Fruit fly (Drosophila melanogaster) whole organism, prepupa: ENCODE results near the gene shams.

Source experiments
- Blimp-1 ChIP-seq: fragments of 200-800 bp; sonication (Bioruptor generic); optimal IDR thresholded peaks from 3 replicates; lab custom pipeline; 2017; ENCODE audit warnings: missing biosample characterization, missing genetic modification characterization, mild to moderate bottlenecking, moderate library complexity, missing genetic modification reagents
- CG10669 ChIP-seq: fragments of 200-800 bp; sonication (Bioruptor generic); optimal IDR thresholded peaks from 3 replicates; lab custom pipeline; 2018; ENCODE audit warnings: missing biosample characterization, mild to moderate bottlenecking, missing genetic modification characterization, moderate library complexity
- CG11294 ChIP-seq: fragments of 200-800 bp; sonication (Bioruptor generic); IDR thresholded peaks from 2 replicates; pipeline ENCODE4 v1.3.6; 2022; ENCODE audit warnings: missing biosample characterization, missing genetic modification characterization
- CG11762 ChIP-seq: fragments of 200-800 bp; sonication (Bioruptor generic); optimal IDR thresholded peaks from 3 replicates; lab custom pipeline; 2016; ENCODE audit warnings: missing biosample characterization, missing genetic modification characterization; ENCODE audit not compliant: insufficient read depth
- CG15336 ChIP-seq: fragments of 200-800 bp; sonication (Bioruptor generic); IDR thresholded peaks from 2 replicates; pipeline ENCODE4 v1.3.6; 2022; ENCODE audit warnings: missing biosample characterization, missing genetic modification characterization
- CG1621 ChIP-seq: fragments of 200-800 bp; sonication (Bioruptor generic); optimal IDR thresholded peaks from 3 replicates; lab custom pipeline; 2018; ENCODE audit warnings: missing biosample characterization, mild to moderate bottlenecking, missing genetic modification characterization
- CG16779 ChIP-seq: fragments of 200-800 bp; sonication (Bioruptor generic); optimal IDR thresholded peaks from 3 replicates; lab custom pipeline; 2017; ENCODE audit warnings: missing biosample characterization, mild to moderate bottlenecking, missing genetic modification characterization
- CG3032 ChIP-seq: fragments of 200-800 bp; optimal IDR thresholded peaks from 2 replicates; lab custom pipeline; 2019; ENCODE audit warnings: missing biosample characterization, mild to moderate bottlenecking, missing genetic modification characterization, moderate library complexity
- CG31627 ChIP-seq: fragments of 200-800 bp; sonication (Bioruptor generic); optimal IDR thresholded peaks from 3 replicates; lab custom pipeline; 2016; ENCODE audit warnings: missing biosample characterization, missing genetic modification characterization
- CG34406 ChIP-seq: fragments of 200-800 bp; sonication (Bioruptor generic); optimal IDR thresholded peaks from 3 replicates; lab custom pipeline; 2016; ENCODE audit warnings: missing biosample characterization, missing genetic modification characterization
- CG3919 ChIP-seq: fragments of 200-800 bp; sonication (Bioruptor generic); optimal IDR thresholded peaks from 3 replicates; lab custom pipeline; 2016; ENCODE audit warnings: missing biosample characterization, missing genetic modification characterization
- CG4318 ChIP-seq: fragments of 200-800 bp; sonication (Bioruptor generic); optimal IDR thresholded peaks from 3 replicates; lab custom pipeline; 2017; ENCODE audit warnings: missing biosample characterization, mild to moderate bottlenecking, missing genetic modification characterization
- CG6276 ChIP-seq: fragments of 200-800 bp; sonication (Bioruptor generic); optimal IDR thresholded peaks from 2 replicates; lab custom pipeline; 2017; ENCODE audit warnings: missing biosample characterization, mild to moderate bottlenecking, missing genetic modification characterization
- CG6792 ChIP-seq: fragments of 200-800 bp; sonication (Bioruptor generic); optimal IDR thresholded peaks from 3 replicates; lab custom pipeline; 2016; ENCODE audit warnings: missing biosample characterization, missing genetic modification characterization
- CG6808 ChIP-seq: fragments of 200-800 bp; sonication (Bioruptor generic); optimal IDR thresholded peaks from 3 replicates; lab custom pipeline; 2017; ENCODE audit warnings: missing biosample characterization, missing genetic modification characterization, mild to moderate bottlenecking, moderate library complexity, missing genetic modification reagents
- CG6854 ChIP-seq: fragments of 200-800 bp; sonication (Bioruptor generic); optimal IDR thresholded peaks from 2 replicates; lab custom pipeline; 2017; ENCODE audit warnings: missing biosample characterization, mild to moderate bottlenecking, missing genetic modification characterization
- CG7368 ChIP-seq: fragments of 200-800 bp; sonication (Bioruptor generic); optimal IDR thresholded peaks from 3 replicates; lab custom pipeline; 2016; ENCODE audit warnings: missing biosample characterization, missing genetic modification characterization
- CG8119 ChIP-seq: fragments of 200-800 bp; sonication (Bioruptor generic); IDR thresholded peaks from 3 replicates; pipeline ENCODE4 v1.3.6; 2022; ENCODE audit warnings: missing biosample characterization, missing genetic modification characterization
- CG8319 ChIP-seq: fragments of 200-800 bp; sonication (Bioruptor generic); optimal IDR thresholded peaks from 3 replicates; lab custom pipeline; 2016; ENCODE audit warnings: missing biosample characterization, missing genetic modification characterization
- CG8632 ChIP-seq: fragments of 200-800 bp; sonication (Bioruptor generic); optimal IDR thresholded peaks from 3 replicates; lab custom pipeline; 2016; ENCODE audit warnings: missing biosample characterization, missing genetic modification characterization
- Eip75B ChIP-seq: fragments of 200-800 bp; sonication (Bioruptor generic); optimal IDR thresholded peaks from 3 replicates; lab custom pipeline; 2016; ENCODE audit warnings: missing biosample characterization, missing genetic modification characterization
- Eip78C ChIP-seq: fragments of 200-800 bp; sonication (Bioruptor generic); peaks from one replicate; lab custom pipeline; 2016; ENCODE audit warnings: missing biosample characterization, missing genetic modification characterization
- Eip93F ChIP-seq: fragments of 200-800 bp; sonication (Bioruptor generic); optimal IDR thresholded peaks from 2 replicates; lab custom pipeline; 2016; ENCODE audit warnings: missing biosample characterization, mild to moderate bottlenecking, missing genetic modification characterization
- Ets21C ChIP-seq: fragments of 200-800 bp; sonication (Bioruptor generic); optimal IDR thresholded peaks from 3 replicates; lab custom pipeline; 2016; ENCODE audit warnings: missing biosample characterization, missing genetic modification characterization
- Ets96B ChIP-seq: fragments of 200-800 bp; optimal IDR thresholded peaks from 2 replicates; lab custom pipeline; 2019; ENCODE audit warnings: missing biosample characterization, mild to moderate bottlenecking, missing genetic modification characterization, moderate library complexity
- Gug ChIP-seq: fragments of 200-800 bp; sonication (Bioruptor generic); IDR thresholded peaks from 2 replicates; pipeline ENCODE4 v1.3.6; 2022; ENCODE audit warnings: missing biosample characterization, missing genetic modification characterization
- Hr38 ChIP-seq: sonication (Bioruptor generic); optimal IDR thresholded peaks from 2 replicates; lab custom pipeline; 2016; ENCODE audit warnings: missing biosample characterization, missing genetic modification characterization
- Hr4 ChIP-seq: fragments of 200-800 bp; sonication (Bioruptor generic); optimal IDR thresholded peaks from 3 replicates; lab custom pipeline; 2016; ENCODE audit warnings: missing biosample characterization, missing genetic modification characterization
- OdsH ChIP-seq: fragments of 200-800 bp; sonication (Bioruptor generic); optimal IDR thresholded peaks from 3 replicates; lab custom pipeline; 2016; ENCODE audit warnings: missing biosample characterization, missing genetic modification characterization
- Smox ChIP-seq: fragments of 200-800 bp; sonication (Bioruptor generic); optimal IDR thresholded peaks from 3 replicates; lab custom pipeline; 2016; ENCODE audit warnings: missing biosample characterization, missing genetic modification characterization
- Sox102F ChIP-seq: fragments of 200-800 bp; sonication (Bioruptor generic); optimal IDR thresholded peaks from 2 replicates; lab custom pipeline; 2016; ENCODE audit warnings: missing biosample characterization, mild to moderate bottlenecking, missing genetic modification characterization
- Sox14 ChIP-seq: fragments of 200-800 bp; sonication (Bioruptor generic); optimal IDR thresholded peaks from 3 replicates; lab custom pipeline; 2016; ENCODE audit warnings: missing biosample characterization, missing genetic modification characterization
- Sox15 ChIP-seq: fragments of 200-800 bp; sonication (Bioruptor generic); optimal IDR thresholded peaks from 3 replicates; lab custom pipeline; 2016; ENCODE audit warnings: missing biosample characterization, missing genetic modification characterization
- achi ChIP-seq: fragments of 200-800 bp; sonication (Bioruptor generic); optimal IDR thresholded peaks from 3 replicates; lab custom pipeline; 2016; ENCODE audit warnings: missing biosample characterization, missing genetic modification characterization
- acj6 ChIP-seq: fragments of 200-800 bp; sonication (Bioruptor generic); optimal IDR thresholded peaks from 3 replicates; lab custom pipeline; 2016; ENCODE audit warnings: missing biosample characterization, missing genetic modification characterization
- cyc ChIP-seq: fragments of 200-800 bp; sonication (Bioruptor generic); optimal IDR thresholded peaks from 3 replicates; lab custom pipeline; 2016; ENCODE audit warnings: missing biosample characterization, missing genetic modification characterization
- dac ChIP-seq: fragments of 200-800 bp; sonication (Bioruptor generic); optimal IDR thresholded peaks from 2 replicates; lab custom pipeline; 2017; ENCODE audit warnings: missing biosample characterization, mild to moderate bottlenecking, missing genetic modification characterization
- eg ChIP-seq: fragments of 200-800 bp; sonication (Bioruptor generic); IDR thresholded peaks from 3 replicates; pipeline ENCODE4 v1.3.6; 2022; ENCODE audit warnings: missing biosample characterization, missing genetic modification characterization
- esn ChIP-seq: fragments of 200-800 bp; sonication (Bioruptor generic); optimal IDR thresholded peaks from 2 replicates; lab custom pipeline; 2016; ENCODE audit warnings: missing biosample characterization, mild to moderate bottlenecking, missing genetic modification characterization, moderate library complexity
- fkh ChIP-seq: fragments of 200-800 bp; sonication (Bioruptor generic); optimal IDR thresholded peaks from 3 replicates; lab custom pipeline; 2017; ENCODE audit warnings: missing biosample characterization, mild to moderate bottlenecking, missing genetic modification characterization, moderate library complexity
- lz ChIP-seq: fragments of 200-800 bp; sonication (Bioruptor generic); optimal IDR thresholded peaks from 3 replicates; lab custom pipeline; 2016; ENCODE audit warnings: missing biosample characterization, missing genetic modification characterization
- net ChIP-seq: fragments of 200-800 bp; sonication (Bioruptor generic); optimal IDR thresholded peaks from 3 replicates; lab custom pipeline; 2016; ENCODE audit warnings: missing biosample characterization, missing genetic modification characterization
- pdm3 ChIP-seq: fragments of 200-800 bp; sonication (Bioruptor generic); optimal IDR thresholded peaks from 3 replicates; lab custom pipeline; 2016; ENCODE audit warnings: missing biosample characterization, missing genetic modification characterization
- spab ChIP-seq: fragments of 200-800 bp; sonication (Bioruptor generic); optimal IDR thresholded peaks from 2 replicates; lab custom pipeline; 2017; ENCODE audit warnings: missing biosample characterization, mild to moderate bottlenecking, missing genetic modification characterization, missing genetic modification reagents
- svp ChIP-seq: fragments of 200-800 bp; sonication (Bioruptor generic); peaks from one replicate; lab custom pipeline; 2016; ENCODE audit warnings: missing biosample characterization, missing genetic modification characterization
- topi ChIP-seq: fragments of 200-800 bp; sonication (Bioruptor generic); optimal IDR thresholded peaks from 3 replicates; lab custom pipeline; 2016; ENCODE audit warnings: missing biosample characterization, missing genetic modification characterization
- vri ChIP-seq: fragments of 200-800 bp; sonication (Bioruptor generic); optimal IDR thresholded peaks from 3 replicates; lab custom pipeline; 2016; ENCODE audit warnings: missing biosample characterization, mild to moderate bottlenecking, missing genetic modification characterization

shams gene

dm6 chr3R:25054451-25055188, 19.8 kb downstream of the shams start, which contains the start of gene CG31109:
Gene CG31109, minus strand, starts transcription at chr3R:25054653.
- TF ChIP-seq esn (peak; percentile 32), Eip78C (GFP tag; lab: Kevin White, UChicago) (peak; percentile 59), Eip93F (peak; percentile 18), Gug (GFP tag; lab: Robert Waterston, UW) (no peak), CG11762 (GFP tag; lab: Kevin White, UChicago) (no peak), CG8119 (GFP tag; lab: Robert Waterston, UW) (no peak), CG3919 (GFP tag; lab: Kevin White, UChicago) (no peak), Sox15 (GFP tag; lab: Kevin White, UChicago) (no peak), eg (GFP tag; lab: Robert Waterston, UW) (no peak), fkh (GFP tag; lab: Kevin White, UChicago) (peak; percentile 85), CG8319 (GFP tag; lab: Kevin White, UChicago) (no peak), CG8632 (GFP tag; lab: Kevin White, UChicago) (no peak), Ets21C (GFP tag; lab: Kevin White, UChicago) (no peak), Hr4 (GFP tag; lab: Kevin White, UChicago) (peak; percentile 8), topi (GFP tag; lab: Kevin White, UChicago) (no peak), CG6808 (no peak), lz (peak; percentile 12), Smox (GFP tag; lab: Kevin White, UChicago) (no peak), CG31627 (GFP tag; lab: Kevin White, UChicago) (peak; percentile 12), net (GFP tag; lab: Kevin White, UChicago) (no peak), achi (GFP tag; lab: Kevin White, UChicago) (no peak), Hr38 (GFP tag; lab: Kevin White, UChicago) (no peak), Blimp-1 (GFP tag; lab: Kevin White, UChicago) (no peak), pdm3 (GFP tag; lab: Kevin White, UChicago) (no peak)

- TF ChIP-seq CG4318 (GFP tag; lab: Kevin White, UChicago) (no peak), Smox (GFP tag; lab: Kevin White, UChicago) (no peak), Gug (GFP tag; lab: Robert Waterston, UW) (no peak), spab (GFP tag; lab: Kevin White, UChicago) (no peak), CG15336 (GFP tag; lab: Robert Waterston, UW) (peak; percentile 86), Blimp-1 (GFP tag; lab: Kevin White, UChicago) (no peak), OdsH (GFP tag; lab: Kevin White, UChicago) (peak; percentile 48), Eip75B (no peak), CG6792 (GFP tag; lab: Kevin White, UChicago) (no peak), cyc (no peak), CG11294 (GFP tag; lab: Robert Waterston, UW) (peak; percentile 7; the same call in 1 of the 2 replicates), esn (no peak), CG6808 (no peak), Sox102F (GFP tag; lab: Kevin White, UChicago) (no peak), CG10669 (GFP tag; lab: Kevin White, UChicago) (no peak), CG11762 (GFP tag; lab: Kevin White, UChicago) (no peak), Sox15 (GFP tag; lab: Kevin White, UChicago) (no peak), CG6276 (GFP tag; lab: Kevin White, UChicago) (peak; percentile 68), CG34406 (GFP tag; lab: Kevin White, UChicago) (no peak), CG7368 (GFP tag; lab: Kevin White, UChicago) (no peak), CG3032 (tag; lab: Kevin White, UChicago) (no peak), Ets21C (GFP tag; lab: Kevin White, UChicago) (no peak), Ets96B (tag; lab: Kevin White, UChicago) (no peak), CG1621 (tag; lab: Kevin White, UChicago) (no peak), topi (GFP tag; lab: Kevin White, UChicago) (no peak), Sox14 (peak; percentile 31), svp (no peak), achi (GFP tag; lab: Kevin White, UChicago) (peak; percentile 30), CG16779 (tag; lab: Kevin White, UChicago) (peak; percentile 25), acj6 (GFP tag; lab: Kevin White, UChicago) (peak; percentile 17), lz (no peak), CG6854 (GFP tag; lab: Kevin White, UChicago) (no peak), dac (GFP tag; lab: Kevin White, UChicago) (peak; percentile 4), vri (GFP tag; lab: Kevin White, UChicago) (peak; percentile 66)
Measured at dm6 chr3R:25051441-25052097, 22.8 kb downstream of the shams start.
